Fruit fly (Drosophila melanogaster): Measurements from ENCODE around the gene CG7992.

dm6 chrX:19280685-19281084 lies 33.6 kb upstream of the CG7992 start:
- TF ChIP-seq ovo (GFP tag; optimal IDR thresholded peaks at IDR 0.05): no peak
- TF ChIP-seq CG7045 (GFP tag; optimal IDR thresholded peaks at IDR 0.05): no peak
- TF ChIP-seq toe (GFP tag; optimal IDR thresholded peaks at IDR 0.05): no peak
- TF ChIP-seq cic (GFP tag; optimal IDR thresholded peaks at IDR 0.05): no peak
- no peak for TF ChIP-seq CG7101 (tag; optimal IDR thresholded peaks at IDR 0.05)
- TF ChIP-seq Crg-1 (GFP tag; optimal IDR thresholded peaks at IDR 0.05): no peak
- TF ChIP-seq CG14711 (tag; optimal IDR thresholded peaks at IDR 0.05): no peak
- TF ChIP-seq kay (GFP tag; ENCODE audit: borderline replicate concordance): no peak
- no peak for TF ChIP-seq bab1 (GFP tag; optimal IDR thresholded peaks at IDR 0.05)
- no peak for TF ChIP-seq CG33017 (tag; optimal IDR thresholded peaks at IDR 0.05)
